Worm (Caenorhabditis elegans) whole organism, L2 larva: ENCODE data around the gene clec-139.

ENCODE experiments used
- ZK546.5 ChIP-seq: sonication (generic microtip); optimal IDR thresholded peaks from 2 replicates; lab custom pipeline; 2017; ENCODE audit warnings: missing biosample characterization, missing genetic modification characterization
- ama-1 ChIP-seq: fragments of 150-350 bp; optimal IDR thresholded peaks from 2 replicates; lab custom pipeline; 2018; ENCODE audit warnings: inconsistent platforms
- elt-3 ChIP-seq: sonication (generic microtip); optimal IDR thresholded peaks from 2 replicates; lab custom pipeline; 2017; ENCODE audit warnings: missing biosample characterization, missing genetic modification characterization
- lin-13 ChIP-seq: fragments of 150-350 bp; optimal IDR thresholded peaks from 2 replicates; lab custom pipeline; 2014; ENCODE audit warnings: missing biosample characterization, missing genetic modification reagents, missing genetic modification characterization
- lin-39 ChIP-seq: fragments of 150-350 bp; optimal IDR thresholded peaks from 2 replicates; lab custom pipeline; 2014; ENCODE audit warnings: missing biosample characterization, missing genetic modification reagents, missing genetic modification characterization
- nhr-77 ChIP-seq: fragments of 150-350 bp; optimal IDR thresholded peaks from 2 replicates; lab custom pipeline; 2014; ENCODE audit warnings: missing biosample characterization, missing genetic modification characterization
- peb-1 ChIP-seq: fragments of 150-350 bp; optimal IDR thresholded peaks from 2 replicates; lab custom pipeline; 2014; ENCODE audit warnings: missing biosample characterization, missing genetic modification characterization
- unc-62 ChIP-seq: fragments of 150-350 bp; optimal IDR thresholded peaks from 2 replicates; lab custom pipeline; 2014; ENCODE audit warnings: missing biosample characterization, missing genetic modification reagents, missing genetic modification characterization

- TF ChIP-seq ZK546.5 (tag; lab: Kevin White, UChicago) (no peak), elt-3 (tag; lab: Kevin White, UChicago) (no peak), lin-39 (tag; lab: Kevin White, UChicago) (no peak), unc-62 (GFP tag; lab: Kevin White, UChicago) (no peak), ama-1 (lab: Kevin White, UChicago) (no peak), lin-13 (no peak), peb-1 (tag; lab: Kevin White, UChicago) (no peak), nhr-77 (tag; lab: Kevin White, UChicago) (no peak)
Observed at ce11 chrII:4638241-4638640, 16.7 kb upstream of the clec-139 start, which contains the start of gene che-10.
